Fruit fly (Drosophila melanogaster) whole organism, embryonic: ENCODE results near the gene cni.

Experiments
- Antp ChIP-seq: fragments of 200-800 bp; sonication (Bioruptor generic); optimal IDR thresholded peaks from 3 replicates; lab custom pipeline; 2016; ENCODE audit warnings: missing biosample characterization, missing genetic modification characterization
- Atf6 ChIP-seq: fragments of 200-800 bp; sonication (Bioruptor generic); IDR thresholded peaks from 2 replicates; pipeline ENCODE4 v1.3.6; 2022; ENCODE audit warnings: missing biosample characterization, missing genetic modification characterization
- Blimp-1 ChIP-seq: fragments of 200-800 bp; sonication (Bioruptor generic); optimal IDR thresholded peaks from 3 replicates; lab custom pipeline; 2018; ENCODE audit warnings: missing biosample characterization, missing genetic modification characterization, mild to moderate bottlenecking, moderate library complexity, missing genetic modification reagents
- CG10267 ChIP-seq: fragments of 200-800 bp; sonication (Bioruptor generic); optimal IDR thresholded peaks from 2 replicates; lab custom pipeline; 2018; ENCODE audit warnings: missing biosample characterization, mild to moderate bottlenecking, missing genetic modification characterization, moderate library complexity
- CG10959 ChIP-seq: fragments of 200-800 bp; sonication (Bioruptor generic); IDR thresholded peaks from 2 replicates; pipeline ENCODE4 v1.3.6; 2022; ENCODE audit warnings: missing biosample characterization, missing genetic modification characterization
- CG11093 ChIP-seq: fragments of 200-800 bp; sonication (Bioruptor generic); IDR thresholded peaks from 3 replicates; pipeline ENCODE4 v1.3.6; 2022; ENCODE audit warnings: missing biosample characterization, missing genetic modification characterization
- CG12236 ChIP-seq: fragments of 200-800 bp; sonication (Bioruptor generic); optimal IDR thresholded peaks from 2 replicates; lab custom pipeline; 2016; ENCODE audit warnings: missing biosample characterization, missing genetic modification characterization
- CG13775 ChIP-seq: fragments of 200-800 bp; sonication (Bioruptor generic); optimal IDR thresholded peaks from 3 replicates; lab custom pipeline; 2017; ENCODE audit warnings: missing biosample characterization, mild to moderate bottlenecking, missing genetic modification characterization
- CG14441 ChIP-seq: fragments of 200-800 bp; sonication (Bioruptor generic); IDR thresholded peaks from 2 replicates; pipeline ENCODE4 v1.3.6; 2022; ENCODE audit warnings: missing biosample characterization, missing genetic modification characterization
- CG14710 ChIP-seq: fragments of 200-800 bp; sonication (Bioruptor generic); optimal IDR thresholded peaks from 3 replicates; lab custom pipeline; 2019; ENCODE audit warnings: missing biosample characterization, mild to moderate bottlenecking, missing genetic modification characterization, moderate library complexity
- CG17186 ChIP-seq: fragments of 200-800 bp; sonication (Bioruptor generic); optimal IDR thresholded peaks from 3 replicates; lab custom pipeline; 2017; ENCODE audit warnings: missing biosample characterization, missing genetic modification reagents, missing genetic modification characterization
- CG2116 ChIP-seq: fragments of 200-800 bp; sonication (Bioruptor generic); optimal IDR thresholded peaks from 3 replicates; lab custom pipeline; 2018; ENCODE audit warnings: missing biosample characterization, mild to moderate bottlenecking, missing genetic modification characterization
- CG3163 ChIP-seq: fragments of 200-800 bp; sonication (Bioruptor generic); optimal IDR thresholded peaks from 3 replicates; lab custom pipeline; 2016; ENCODE audit warnings: missing biosample characterization, missing genetic modification characterization
- CG34224 ChIP-seq: fragments of 200-800 bp; sonication (Bioruptor generic); IDR thresholded peaks from 3 replicates; pipeline ENCODE4 v1.3.6; 2022; ENCODE audit warnings: missing biosample characterization, missing genetic modification characterization; ENCODE audit not compliant: partially characterized antibody
- CG4282 ChIP-seq: fragments of 200-800 bp; sonication (Bioruptor generic); optimal IDR thresholded peaks from 2 replicates; lab custom pipeline; 2016; ENCODE audit warnings: missing biosample characterization, missing genetic modification characterization
- CG4617 ChIP-seq: fragments of 200-800 bp; sonication (Bioruptor generic); optimal IDR thresholded peaks from 3 replicates; lab custom pipeline; 2016; ENCODE audit warnings: missing biosample characterization, missing genetic modification characterization, borderline replicate concordance
- CG4854 ChIP-seq: fragments of 200-800 bp; sonication (Bioruptor generic); optimal IDR thresholded peaks from 2 replicates; lab custom pipeline; 2016; ENCODE audit warnings: missing biosample characterization, missing genetic modification characterization, inconsistent platforms
- CG7372 ChIP-seq: fragments of 200-800 bp; sonication (Bioruptor generic); IDR thresholded peaks from 2 replicates; pipeline ENCODE4 v1.3.6; 2022; ENCODE audit warnings: missing biosample characterization, missing genetic modification characterization
- CG7556 ChIP-seq: fragments of 200-800 bp; sonication (Bioruptor generic); optimal IDR thresholded peaks from 2 replicates; lab custom pipeline; 2017; ENCODE audit warnings: missing biosample characterization, mild to moderate bottlenecking, missing genetic modification characterization
- CG8478 ChIP-seq: fragments of >200 bp; optimal IDR thresholded peaks from 2 replicates; lab custom pipeline; 2018
- CG8944 ChIP-seq: fragments of 200-800 bp; sonication (Bioruptor generic); optimal IDR thresholded peaks from 3 replicates; lab custom pipeline; 2016; ENCODE audit warnings: missing biosample characterization, missing genetic modification characterization
- E2f1 ChIP-seq: fragments of 200-800 bp; sonication (Bioruptor generic); IDR thresholded peaks from 2 replicates; pipeline ENCODE4 v1.3.6; 2022; ENCODE audit warnings: missing biosample characterization, missing genetic modification characterization
- GATAe ChIP-seq: fragments of 200-800 bp; sonication (Bioruptor generic); conservative IDR thresholded peaks from 2 replicates; pipeline ENCODE4 v1.3.6; 2022; ENCODE audit warnings: missing biosample characterization, missing genetic modification characterization
- Hr3 ChIP-seq: fragments of 200-800 bp; sonication (Bioruptor generic); optimal IDR thresholded peaks from 3 replicates; lab custom pipeline; 2016; ENCODE audit warnings: missing biosample characterization, missing genetic modification characterization
- Hr78 ChIP-seq, 2 experiments: fragments of 200-800 bp in 1 of 2; fragments of >200 bp in 1 of 2; sonication (Bioruptor generic) in 1 of 2; optimal IDR thresholded peaks; 2 replicates each; lab custom pipeline; 2017 to 2019; ENCODE audit warnings: missing biosample characterization in 2 of 2, missing genetic modification characterization in 2 of 2, mild to moderate bottlenecking in 1 of 2, moderate library complexity in 1 of 2
- NfI ChIP-seq: fragments of 200-800 bp; sonication (Bioruptor generic); optimal IDR thresholded peaks from 3 replicates; lab custom pipeline; 2018; ENCODE audit warnings: missing biosample characterization, mild to moderate bottlenecking, missing genetic modification characterization, moderate library complexity
- Side ChIP-seq: fragments of 200-800 bp; sonication (Bioruptor generic); optimal IDR thresholded peaks from 2 replicates; lab custom pipeline; 2016; ENCODE audit warnings: missing biosample characterization, missing genetic modification characterization
- Six4 ChIP-seq: fragments of 200-800 bp; sonication (Bioruptor generic); optimal IDR thresholded peaks from 2 replicates; lab custom pipeline; 2016; ENCODE audit warnings: missing biosample characterization, missing genetic modification characterization
- Stat92E ChIP-seq, 3 experiments: fragments of >200 bp in 2 of 3; fragments of 200-800 bp in 1 of 3; sonication (Bioruptor generic) in 1 of 3; optimal IDR thresholded peaks; 2 replicates each; lab custom pipeline; 2017 to 2019; ENCODE audit warnings: missing biosample characterization in 3 of 3, missing genetic modification characterization in 3 of 3, mild to moderate bottlenecking in 1 of 3, moderate library complexity in 1 of 3
- al ChIP-seq: fragments of 200-800 bp; sonication (Bioruptor generic); IDR thresholded peaks from 2 replicates; pipeline ENCODE4 v1.3.6; 2022; ENCODE audit warnings: missing biosample characterization, missing genetic modification characterization
- bab2 ChIP-seq: fragments of 200-800 bp; sonication (Bioruptor generic); optimal IDR thresholded peaks from 2 replicates; lab custom pipeline; 2016; ENCODE audit warnings: missing biosample characterization, missing genetic modification characterization
- bsh ChIP-seq, 2 experiments: fragments of 200-800 bp; sonication (Bioruptor generic); optimal IDR thresholded peaks; 2 replicates each; lab custom pipeline; 2017 to 2018; ENCODE audit warnings: mild to moderate bottlenecking in 2 of 2, missing biosample characterization in 2 of 2, missing genetic modification characterization in 2 of 2, moderate library complexity in 1 of 2
- btn ChIP-seq: fragments of 200-800 bp; sonication (Bioruptor generic); optimal IDR thresholded peaks from 2 replicates; lab custom pipeline; 2016; ENCODE audit warnings: missing biosample characterization, missing genetic modification characterization
- crc ChIP-seq: fragments of 200-800 bp; sonication (Bioruptor generic); optimal IDR thresholded peaks from 2 replicates; lab custom pipeline; 2016; ENCODE audit warnings: missing biosample characterization, missing genetic modification characterization
- eve ChIP-seq, 2 experiments: fragments of >200 bp; optimal IDR thresholded peaks; 2 replicates each; lab custom pipeline; 2017; ENCODE audit warnings: missing biosample characterization in 2 of 2, missing genetic modification characterization in 2 of 2
- gro ChIP-seq: fragments of 200-800 bp; sonication (Bioruptor generic); optimal IDR thresholded peaks from 2 replicates; lab custom pipeline; 2016; ENCODE audit warnings: missing biosample characterization, missing genetic modification characterization
- insv ChIP-seq, 2 experiments: fragments of 200-800 bp; sonication (Bioruptor generic); optimal IDR thresholded peaks; 3 replicates each; lab custom pipeline; 2016 to 2018; ENCODE audit warnings: missing biosample characterization in 2 of 2, missing genetic modification characterization in 2 of 2
- lbe ChIP-seq: fragments of 200-800 bp; sonication (Bioruptor generic); optimal IDR thresholded peaks from 2 replicates; lab custom pipeline; 2016; ENCODE audit warnings: missing biosample characterization, mild to moderate bottlenecking, missing genetic modification characterization
- lilli ChIP-seq: fragments of 200-800 bp; sonication (Bioruptor generic); optimal IDR thresholded peaks from 3 replicates; lab custom pipeline; 2016; ENCODE audit warnings: missing biosample characterization, missing genetic modification characterization
- lola ChIP-seq, 3 experiments: fragments of >200 bp in 2 of 3; fragments of 200-800 bp in 1 of 3; sonication (Bioruptor generic) in 1 of 3; optimal IDR thresholded peaks; 2 replicates each; lab custom pipeline; 2017 to 2019; ENCODE audit warnings: missing biosample characterization in 3 of 3, missing genetic modification characterization in 3 of 3, mild to moderate bottlenecking in 1 of 3, moderate library complexity in 1 of 3
- mirr ChIP-seq: fragments of 200-800 bp; sonication (Bioruptor generic); optimal IDR thresholded peaks from 3 replicates; lab custom pipeline; 2018; ENCODE audit warnings: missing biosample characterization, mild to moderate bottlenecking, missing genetic modification characterization
- nerfin-2 ChIP-seq: fragments of 200-800 bp; sonication (Bioruptor generic); IDR thresholded peaks from 2 replicates; pipeline ENCODE4 v1.3.6; 2022; ENCODE audit warnings: missing biosample characterization, missing genetic modification characterization; ENCODE audit not compliant: partially characterized antibody
- org-1 ChIP-seq: fragments of 200-800 bp; sonication (Bioruptor generic); optimal IDR thresholded peaks from 2 replicates; lab custom pipeline; 2017; ENCODE audit warnings: missing biosample characterization, missing genetic modification characterization
- pros ChIP-seq: fragments of 200-800 bp; sonication (Bioruptor generic); optimal IDR thresholded peaks from 3 replicates; lab custom pipeline; 2019; ENCODE audit warnings: missing biosample characterization, mild to moderate bottlenecking, missing genetic modification characterization, moderate library complexity
- schlank ChIP-seq: fragments of 200-800 bp; sonication (Bioruptor generic); optimal IDR thresholded peaks from 2 replicates; lab custom pipeline; 2018; ENCODE audit warnings: missing biosample characterization, mild to moderate bottlenecking, missing genetic modification characterization
- sisA ChIP-seq: fragments of 200-800 bp; sonication (Bioruptor generic); IDR thresholded peaks from 2 replicates; pipeline ENCODE4 v1.3.6; 2022; ENCODE audit warnings: missing biosample characterization, missing genetic modification characterization
- stwl ChIP-seq: fragments of 200-800 bp; sonication (Bioruptor generic); optimal IDR thresholded peaks from 3 replicates; lab custom pipeline; 2018; ENCODE audit warnings: missing biosample characterization, mild to moderate bottlenecking, missing genetic modification characterization, moderate library complexity
- tio ChIP-seq: fragments of 200-800 bp; sonication (Bioruptor generic); optimal IDR thresholded peaks from 2 replicates; lab custom pipeline; 2017; ENCODE audit warnings: missing biosample characterization, missing genetic modification characterization, inconsistent platforms
- yki ChIP-seq: fragments of >200 bp; optimal IDR thresholded peaks from 3 replicates; lab custom pipeline; 2018

Gene cni

DNA sequence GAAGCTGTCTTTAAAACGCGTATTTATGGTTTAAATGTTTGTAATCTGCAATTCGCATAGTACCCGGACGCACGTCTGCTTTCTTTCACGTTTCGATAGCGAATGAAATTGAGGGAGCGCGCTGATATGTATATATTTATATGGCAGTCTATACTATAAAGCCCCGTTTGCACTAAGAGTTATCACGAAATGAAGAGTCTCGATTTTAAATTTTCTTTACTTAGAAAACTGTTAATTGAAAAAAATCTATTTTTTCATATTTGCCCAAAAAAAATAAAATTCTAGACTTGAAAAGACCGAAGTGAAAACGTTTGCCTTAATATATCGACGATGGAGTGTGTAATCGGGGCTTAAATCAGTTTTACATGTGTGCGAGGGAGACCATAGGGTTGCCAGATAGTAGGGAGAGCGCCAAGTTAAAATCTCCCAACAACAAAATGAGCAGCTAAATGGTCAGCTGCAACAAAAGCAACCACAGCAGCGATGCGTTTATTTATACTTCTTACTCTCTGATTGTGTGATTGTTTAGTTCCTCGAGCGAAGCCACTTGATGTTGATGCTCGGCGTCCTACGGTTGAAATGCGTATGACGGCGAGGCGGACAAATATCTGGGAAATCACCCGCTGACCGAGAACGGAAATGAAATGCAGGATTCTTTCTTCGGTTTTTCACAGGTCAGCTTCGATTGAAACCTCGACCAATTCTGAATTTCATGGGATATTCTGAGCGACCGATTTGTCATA lies 15.2 kb upstream of the cni start, which contains the start of gene cact (continued):
- TF ChIP-seq CG10267 (peak; percentile 90), CG12236 (GFP tag; lab: Kevin White, UChicago) (peak; percentile 92), bsh (GFP tag; optimal IDR thresholded peaks at IDR 0.05; lab: Kevin White, UChicago) (peak; percentile 41 to 94), CG14441 (GFP tag; lab: Robert Waterston, UW) (peak; percentile 86), lbe (GFP tag; lab: Kevin White, UChicago) (peak; percentile 94), CG13775 (GFP tag; lab: Kevin White, UChicago) (peak; percentile 93), CG17186 (GFP tag; lab: Kevin White, UChicago) (peak; percentile 73), al (GFP tag; lab: Robert Waterston, UW) (peak; percentile 85), btn (peak; percentile 77), pros (GFP tag; lab: Kevin White, UChicago) (peak; percentile 8), CG34224 (no peak), lilli (GFP tag; lab: Kevin White, UChicago) (peak; percentile 97), CG4617 (GFP tag; lab: Kevin White, UChicago) (peak; percentile 41), CG2116 (peak; percentile 84), CG11093 (GFP tag; lab: Robert Waterston, UW) (peak; percentile 77), bab2 (GFP tag; lab: Kevin White, UChicago) (peak; percentile 94), Atf6 (GFP tag; lab: Robert Waterston, UW) (peak; percentile 89), CG4854 (GFP tag; lab: Kevin White, UChicago) (peak; percentile 85), Six4 (GFP tag; lab: Kevin White, UChicago) (peak; percentile 86), CG8478 (lab: Kevin White, UChicago) (no peak), CG7556 (GFP tag; lab: Kevin White, UChicago) (peak; percentile 91), lola (GFP tag; optimal IDR thresholded peaks at IDR 0.05; lab: Kevin White, UChicago) (peak in 1 of 3 experiments; percentile 90), CG4282 (peak; percentile 79), Stat92E (GFP tag; optimal IDR thresholded peaks at IDR 0.05; lab: Kevin White, UChicago) (peak in 1 of 3 experiments; percentile 75), crc (GFP tag; lab: Kevin White, UChicago) (peak; percentile 93), Antp (GFP tag; lab: Kevin White, UChicago) (peak; percentile 95), CG14710 (peak; percentile 96), stwl (tag; lab: Kevin White, UChicago) (peak; percentile 80), Hr78 (GFP tag; optimal IDR thresholded peaks at IDR 0.05; lab: Kevin White, UChicago) (peak in 1 of 2 experiments; percentile 59), GATAe (peak; percentile 59; the same call in 1 of the 2 replicates), insv (GFP tag; optimal IDR thresholded peaks at IDR 0.05; lab: Kevin White, UChicago) (peak in 1 of 2 experiments; percentile 58), tio (GFP tag; lab: Kevin White, UChicago) (peak; percentile 91), mirr (GFP tag; lab: Kevin White, UChicago) (peak; percentile 43), CG8944 (GFP tag; lab: Kevin White, UChicago) (peak; percentile 91), gro (GFP tag; lab: Kevin White, UChicago) (peak; percentile 95), yki (no peak), Side (GFP tag; lab: Kevin White, UChicago) (peak; percentile 95), CG3163 (GFP tag; lab: Kevin White, UChicago) (peak; percentile 80), E2f1 (GFP tag; lab: Robert Waterston, UW) (peak; percentile 89), eve (GFP tag; optimal IDR thresholded peaks at IDR 0.05; lab: Kevin White, UChicago) (peak in 1 of 2 experiments; percentile 90), org-1 (GFP tag; lab: Kevin White, UChicago) (peak; percentile 74), CG7372 (peak; percentile 84), nerfin-2 (GFP tag; lab: Robert Waterston, UW) (no peak), NfI (peak; percentile 92), CG10959 (GFP tag; lab: Robert Waterston, UW) (peak; percentile 83), schlank (tag; lab: Kevin White, UChicago) (peak; percentile 80), Hr3 (GFP tag; lab: Kevin White, UChicago) (peak; percentile 92), Blimp-1 (GFP tag; lab: Kevin White, UChicago) (peak; percentile 89), sisA (GFP tag; lab: Robert Waterston, UW) (peak; percentile 88)
